Worm (Caenorhabditis elegans): ENCODE data around the gene fipr-4.

DNA sequence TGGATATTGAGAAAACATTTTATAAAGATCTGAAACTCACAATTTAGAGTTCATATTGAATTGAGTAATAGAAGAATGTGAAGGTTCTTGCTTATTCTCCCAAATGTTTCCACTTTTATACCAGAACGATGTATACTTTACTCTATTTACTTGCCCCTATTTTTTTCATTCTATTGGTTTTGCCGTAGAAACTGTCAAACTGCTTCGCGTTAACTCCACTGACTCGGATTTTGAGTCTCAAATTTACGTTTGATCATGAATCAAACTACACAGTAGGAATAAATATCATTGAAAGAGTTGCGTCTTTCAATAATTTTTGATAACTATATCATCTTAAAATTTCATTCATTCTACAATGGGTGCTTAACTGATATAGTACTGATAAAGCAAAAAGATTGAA is 11.6 kb upstream of the fipr-4 start, which contains the start of gene fipr-8:
- TF ChIP-seq nhr-11 (tag; optimal IDR thresholded peaks at IDR 0.05) (no peak), che-1 (tag; optimal IDR thresholded peaks at IDR 0.05) (no peak), elt-4 (tag; optimal IDR thresholded peaks at IDR 0.05) (no peak), F13H6.1 (tag; optimal IDR thresholded peaks at IDR 0.05) (no peak), ceh-22 (tag; optimal IDR thresholded peaks at IDR 0.05) (no peak), pag-3 (tag; optimal IDR thresholded peaks at IDR 0.05; ENCODE audit: borderline replicate concordance) (no peak), npax-4 (tag; optimal IDR thresholded peaks at IDR 0.05) (no peak), hlh-6 (tag; optimal IDR thresholded peaks at IDR 0.05) (no peak), fkh-10 (GFP tag; optimal IDR thresholded peaks at IDR 0.05) (no peak), tbx-2 (tag; optimal IDR thresholded peaks at IDR 0.05) (no peak), ztf-16 (tag; optimal IDR thresholded peaks at IDR 0.05) (no peak)
